Fruit fly (Drosophila melanogaster) whole organism, adult: ENCODE measurements around the gene Lcp65Ag3.
"Not testable (repeated sequence)": the region's sequence is repeated elsewhere in the genome, so short reads cannot be mapped to it uniquely, and the experiment has no call there.

Source experiments
- CG11617 ChIP-seq: fragments of 200-800 bp; sonication (Bioruptor generic); optimal IDR thresholded peaks from 2 replicates; lab custom pipeline; 2017; ENCODE audit warnings: mild to moderate bottlenecking, missing biosample characterization, missing genetic modification reagents, missing genetic modification characterization
- CG12768 ChIP-seq: fragments of 200-800 bp; sonication (Bioruptor generic); optimal IDR thresholded peaks from 2 replicates; lab custom pipeline; 2017; ENCODE audit warnings: missing biosample characterization, missing genetic modification characterization, mild to moderate bottlenecking, moderate library complexity, missing genetic modification reagents
- CG14711 ChIP-seq: fragments of 200-800 bp; sonication (Bioruptor generic); optimal IDR thresholded peaks from 2 replicates; lab custom pipeline; 2018; ENCODE audit warnings: missing biosample characterization, mild to moderate bottlenecking, missing genetic modification characterization, moderate library complexity
- CG1620 ChIP-seq: fragments of 200-800 bp; sonication (Bioruptor generic); optimal IDR thresholded peaks from 2 replicates; lab custom pipeline; 2016; ENCODE audit warnings: missing biosample characterization, missing genetic modification characterization
- CG33017 ChIP-seq: fragments of 200-800 bp; sonication (Bioruptor generic); optimal IDR thresholded peaks from 2 replicates; lab custom pipeline; 2018; ENCODE audit warnings: missing biosample characterization, mild to moderate bottlenecking, missing genetic modification characterization, moderate library complexity
- CG5204 ChIP-seq: fragments of 200-800 bp; sonication (Bioruptor generic); optimal IDR thresholded peaks from 2 replicates; lab custom pipeline; 2016; ENCODE audit warnings: missing biosample characterization, missing genetic modification characterization
- CG7045 ChIP-seq: fragments of 200-800 bp; sonication (Bioruptor generic); optimal IDR thresholded peaks from 2 replicates; lab custom pipeline; 2017; ENCODE audit warnings: missing biosample characterization, mild to moderate bottlenecking, missing genetic modification characterization
- CG7101 ChIP-seq: fragments of 200-800 bp; sonication (Bioruptor generic); optimal IDR thresholded peaks from 2 replicates; lab custom pipeline; 2018; ENCODE audit warnings: missing biosample characterization, mild to moderate bottlenecking, missing genetic modification characterization, moderate library complexity
- Clk ChIP-seq: fragments of 200-800 bp; sonication (Bioruptor generic); optimal IDR thresholded peaks from 2 replicates; lab custom pipeline; 2017; ENCODE audit warnings: missing biosample characterization, missing genetic modification characterization
- Crg-1 ChIP-seq: fragments of 200-800 bp; sonication (Bioruptor generic); optimal IDR thresholded peaks from 2 replicates; lab custom pipeline; 2016; ENCODE audit warnings: missing biosample characterization, missing genetic modification characterization
- Hr96 ChIP-seq: fragments of 200-800 bp; sonication (Bioruptor generic); optimal IDR thresholded peaks from 2 replicates; lab custom pipeline; 2016; ENCODE audit warnings: missing biosample characterization, missing genetic modification characterization
- Mnt ChIP-seq: fragments of 200-800 bp; sonication (Bioruptor generic); optimal IDR thresholded peaks from 2 replicates; lab custom pipeline; 2016; ENCODE audit warnings: missing biosample characterization, mild to moderate bottlenecking, missing genetic modification characterization
- bab1 ChIP-seq: fragments of 200-800 bp; sonication (Bioruptor generic); optimal IDR thresholded peaks from 3 replicates; lab custom pipeline; 2019; ENCODE audit warnings: missing biosample characterization, mild to moderate bottlenecking, missing genetic modification characterization, moderate library complexity
- cic ChIP-seq: fragments of 200-800 bp; sonication (Bioruptor generic); optimal IDR thresholded peaks from 2 replicates; lab custom pipeline; 2017; ENCODE audit warnings: missing biosample characterization, mild to moderate bottlenecking, missing genetic modification characterization, moderate library complexity
- cnc ChIP-seq, 2 experiments: fragments of >200 bp; optimal IDR thresholded peaks; 2 replicates each; lab custom pipeline; 2017
- kay ChIP-seq: fragments of 200-800 bp; sonication (Bioruptor generic); peaks from one replicate; lab custom pipeline; 2016; ENCODE audit warnings: missing biosample characterization, missing genetic modification characterization, borderline replicate concordance
- ovo ChIP-seq: fragments of 200-800 bp; sonication (Bioruptor generic); optimal IDR thresholded peaks from 2 replicates; lab custom pipeline; 2016; ENCODE audit warnings: missing biosample characterization, missing genetic modification characterization
- pad ChIP-seq: fragments of 200-800 bp; sonication (Bioruptor generic); optimal IDR thresholded peaks from 3 replicates; lab custom pipeline; 2017; ENCODE audit warnings: missing biosample characterization, missing genetic modification characterization, mild to moderate bottlenecking, moderate library complexity, missing genetic modification reagents
- tj ChIP-seq: fragments of 200-800 bp; sonication (Bioruptor generic); optimal IDR thresholded peaks from 3 replicates; lab custom pipeline; 2017; ENCODE audit warnings: missing biosample characterization, mild to moderate bottlenecking, missing genetic modification characterization, moderate library complexity
- toe ChIP-seq: fragments of 200-800 bp; sonication (Bioruptor generic); optimal IDR thresholded peaks from 2 replicates; lab custom pipeline; 2016; ENCODE audit warnings: missing biosample characterization, missing genetic modification characterization

The Lcp65Ag3 gene

DNA sequence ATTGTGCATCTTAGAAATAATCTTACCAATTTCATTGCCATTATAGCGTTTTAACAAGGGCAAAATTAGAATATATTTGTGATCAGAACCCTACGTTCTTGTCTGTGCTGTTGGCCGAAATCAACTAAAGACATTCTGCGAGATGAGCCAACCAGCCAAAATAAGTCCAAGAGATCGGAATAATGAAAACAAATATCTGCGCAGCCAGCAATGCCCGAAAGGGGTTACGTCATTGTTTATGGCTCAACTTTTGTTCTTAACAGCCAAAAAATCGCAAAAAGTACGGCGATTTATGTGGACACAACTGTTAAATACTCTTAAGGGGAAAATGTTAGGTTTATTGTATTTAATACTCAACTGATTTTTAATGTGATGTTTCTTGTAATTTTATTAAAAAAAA lies 27.7 kb upstream of the Lcp65Ag3 start, which contains the start of gene Cpr65Ay:
Gene Cpr65Ay (minus strand): TSS at position 101 of the 400 bp plus-strand sequence.
- TF ChIP-seq Crg-1 (no peak), Clk (GFP tag; lab: Kevin White, UChicago) (no peak), CG14711 (no peak), CG5204 (no peak), Mnt (GFP tag; lab: Kevin White, UChicago) (no peak), CG7101 (no peak), CG12768 (no peak), kay (GFP tag; lab: Kevin White, UChicago) (no peak), CG7045 (GFP tag; lab: Kevin White, UChicago) (no peak), cic (GFP tag; lab: Kevin White, UChicago) (no peak), bab1 (no peak)

DNA sequence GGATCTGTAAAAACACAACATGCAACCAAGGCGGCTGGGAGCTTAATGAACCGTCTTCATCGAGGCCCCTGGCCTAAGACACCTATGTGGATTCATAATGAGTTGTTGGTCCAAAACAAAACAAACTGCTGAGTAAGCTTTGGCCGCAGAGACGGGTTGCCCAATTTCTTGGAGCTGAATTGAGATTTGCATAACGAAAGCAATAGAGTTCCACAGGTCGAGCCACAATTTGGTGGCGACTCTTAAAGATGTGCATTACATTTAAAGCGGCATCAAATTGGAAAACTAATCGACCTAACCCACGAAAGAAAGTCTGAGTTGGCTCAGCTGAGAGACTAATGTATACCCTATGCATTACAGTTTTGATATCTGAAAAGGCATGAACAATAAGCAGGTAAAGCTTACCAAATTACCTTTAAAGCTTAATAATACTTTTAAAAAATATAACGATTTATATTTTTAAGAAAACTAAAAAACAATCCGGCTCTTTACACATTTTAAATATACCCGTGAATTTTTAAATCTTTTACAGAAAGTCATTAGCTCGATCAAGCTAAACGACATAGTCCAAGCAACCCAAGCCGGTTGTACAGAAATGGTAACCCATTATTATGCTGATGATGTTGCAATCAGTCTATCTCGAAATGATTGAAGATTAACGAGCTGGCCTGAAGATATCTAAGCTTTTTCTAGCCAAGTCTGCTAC lies 26.7 kb upstream of the Lcp65Ag3 start, which contains the start of gene CG13297:
Gene CG13297 (minus strand): TSS at position 51 of the 706 bp plus-strand sequence.
- TF ChIP-seq CG7101 (no peak), CG7045 (GFP tag; lab: Kevin White, UChicago) (no peak), Hr96 (GFP tag; lab: Kevin White, UChicago) (no peak), tj (GFP tag; lab: Kevin White, UChicago) (no peak), Clk (GFP tag; lab: Kevin White, UChicago) (no peak), CG33017 (no peak), ovo (GFP tag; lab: Kevin White, UChicago) (no peak), CG1620 (GFP tag; lab: Kevin White, UChicago) (no peak), kay (GFP tag; lab: Kevin White, UChicago) (no peak), CG14711 (no peak), CG12768 (no peak), bab1 (no peak), Mnt (GFP tag; lab: Kevin White, UChicago) (no peak), CG11617 (GFP tag; lab: Kevin White, UChicago) (no peak), Crg-1 (no peak), toe (GFP tag; lab: Kevin White, UChicago) (no peak), cic (GFP tag; lab: Kevin White, UChicago) (no peak), pad (no peak)

DNA sequence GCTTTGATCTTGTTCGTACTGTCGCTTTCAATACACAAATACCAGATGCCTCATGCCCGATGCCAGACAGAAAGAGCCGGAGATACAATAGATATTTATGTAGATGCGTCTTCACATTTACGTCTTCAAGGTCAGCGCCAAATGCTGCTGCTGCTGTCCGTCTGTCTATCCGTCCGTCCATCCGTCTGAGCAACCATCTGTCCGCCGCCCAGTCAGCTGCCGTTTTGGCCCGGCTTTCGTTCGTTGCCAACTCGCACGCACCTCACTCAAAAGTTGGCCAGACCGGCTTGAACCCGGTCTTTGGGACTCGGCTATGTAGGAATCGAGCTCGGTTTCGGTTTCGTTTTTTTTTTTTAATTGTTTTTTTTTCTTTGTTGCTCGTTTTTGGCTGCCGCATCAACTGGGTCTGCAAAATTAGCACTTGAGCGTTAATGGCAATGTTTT lies 24.2 kb upstream of the Lcp65Ag3 start:
- TF ChIP-seq CG5204 (no peak), CG7101 (no peak), cnc (optimal IDR thresholded peaks at IDR 0.05; lab: Kevin White, UChicago) (no peak), Mnt (GFP tag; lab: Kevin White, UChicago) (no peak), Clk (GFP tag; lab: Kevin White, UChicago) (no peak), CG12768 (no peak), toe (GFP tag; lab: Kevin White, UChicago) (no peak), tj (GFP tag; lab: Kevin White, UChicago) (no peak), pad (no peak), CG11617 (GFP tag; lab: Kevin White, UChicago) (no peak), CG14711 (no peak), bab1 (no peak), ovo (GFP tag; lab: Kevin White, UChicago) (no peak), CG1620 (GFP tag; lab: Kevin White, UChicago) (no peak), cic (GFP tag; lab: Kevin White, UChicago) (no peak)

DNA sequence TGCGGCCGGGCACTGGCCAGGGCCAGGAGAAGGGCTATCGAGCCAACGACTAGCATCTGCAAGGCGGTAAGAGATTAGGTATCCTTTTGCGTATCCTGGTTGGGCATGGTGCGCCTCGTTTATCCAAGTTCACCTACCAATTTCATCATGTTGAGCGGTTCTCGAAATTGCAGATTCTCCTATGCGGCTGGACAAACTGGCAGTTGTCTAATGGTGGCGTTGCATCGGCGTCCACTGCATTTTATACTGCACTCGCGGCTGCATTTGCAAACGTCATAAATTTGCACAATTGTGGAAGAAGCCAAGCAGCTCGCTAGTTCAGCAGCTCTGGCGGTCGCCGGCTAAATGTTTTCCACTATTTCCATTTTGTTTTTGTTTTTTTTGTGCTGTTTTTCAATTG lies 21.7 kb upstream of the Lcp65Ag3 start, which contains the start of gene Acp65Aa:
Gene Acp65Aa (minus strand): TSS at position 215 of the 400 bp plus-strand sequence.
- no peak for TF ChIP-seq kay (GFP tag; lab: Kevin White, UChicago)
- no peak for TF ChIP-seq Mnt (GFP tag; lab: Kevin White, UChicago)
- no peak for TF ChIP-seq Clk (GFP tag; lab: Kevin White, UChicago)
- no peak for TF ChIP-seq CG12768
- no peak for TF ChIP-seq pad
- TF ChIP-seq toe (GFP tag; lab: Kevin White, UChicago), result no peak
- TF ChIP-seq CG1620 (GFP tag; lab: Kevin White, UChicago), result no peak
- TF ChIP-seq Hr96 (GFP tag; lab: Kevin White, UChicago), result no peak
- no peak for TF ChIP-seq CG5204
- TF ChIP-seq CG11617 (GFP tag; lab: Kevin White, UChicago), result no peak
- TF ChIP-seq CG33017, result no peak
- no peak for TF ChIP-seq CG7045 (GFP tag; lab: Kevin White, UChicago)
- no peak for TF ChIP-seq bab1
- no peak for TF ChIP-seq tj (GFP tag; lab: Kevin White, UChicago)
- no peak for TF ChIP-seq CG14711
- TF ChIP-seq CG7101, result no peak
- no peak for TF ChIP-seq Crg-1
- no peak for TF ChIP-seq cic (GFP tag; lab: Kevin White, UChicago)
- TF ChIP-seq cnc (optimal IDR thresholded peaks at IDR 0.05; lab: Kevin White, UChicago), result no peak

DNA sequence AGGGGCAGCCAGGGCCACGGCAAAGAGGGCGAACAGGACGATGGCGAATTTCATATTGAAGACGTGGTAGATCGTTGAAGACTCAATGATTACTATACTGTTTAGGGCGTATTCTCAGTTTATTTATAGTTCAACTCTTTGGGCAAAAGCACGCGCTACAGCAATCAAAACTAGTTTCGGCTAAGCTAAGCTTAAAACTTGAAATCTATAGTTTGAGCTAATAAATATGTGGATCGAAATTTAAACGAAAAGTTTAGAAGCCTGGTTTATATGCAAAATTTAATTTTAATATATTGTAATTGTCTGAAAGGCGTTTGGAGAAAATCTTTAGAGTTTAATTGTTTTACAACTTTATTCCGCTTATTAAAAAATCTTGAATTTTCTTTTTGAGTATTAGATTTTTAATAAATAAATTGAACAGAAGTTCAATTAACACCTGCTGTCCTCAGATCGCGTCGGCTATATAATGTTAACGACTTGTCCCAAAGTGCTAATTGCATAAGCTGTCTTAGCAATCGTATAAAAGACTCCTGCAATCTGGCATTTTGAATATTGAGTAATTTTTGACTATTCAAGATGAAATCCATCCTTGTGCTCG lies 20.1 kb upstream of the Lcp65Ag3 start, which contains the start of the genes Cpr65Ax2 and Lcp65Aa:
Gene Cpr65Ax2 (minus strand): TSS at position 101 of the 598 bp plus-strand sequence.
Gene Lcp65Aa (plus strand): TSS at position 548 of the 598 bp plus-strand sequence.
- TF ChIP-seq CG5204; kay (GFP tag; lab: Kevin White, UChicago); Crg-1: not testable (repeated sequence)

DNA sequence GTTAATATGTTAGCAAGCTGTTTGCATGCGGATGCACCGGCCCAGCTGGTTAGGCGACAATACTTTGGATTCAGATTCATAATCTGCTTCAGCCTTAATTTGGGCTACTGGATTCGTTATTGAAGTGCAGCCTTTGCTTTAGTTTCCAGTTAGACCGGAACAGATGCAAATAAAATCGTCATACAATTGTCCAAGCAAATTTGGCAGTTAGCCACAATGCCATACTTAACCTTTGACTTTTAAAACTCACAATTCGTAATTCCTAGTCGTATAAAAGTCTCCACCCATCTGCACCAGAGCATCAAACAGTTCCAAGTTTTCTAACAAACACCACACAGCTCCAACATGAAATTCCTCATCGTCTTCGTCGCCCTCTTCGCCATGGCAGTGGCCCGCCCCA lies 18.5 kb upstream of the Lcp65Ag3 start, which contains the start of gene Lcp65Ab1:
Gene Lcp65Ab1 (plus strand): TSS at position 301 of the 400 bp plus-strand sequence.
- not testable (repeated sequence) for TF ChIP-seq CG11617 (GFP tag; lab: Kevin White, UChicago); Crg-1; pad
